Fruit fly (Drosophila melanogaster) Kc167 (cell line): Measurements from ENCODE around the gene Hsc70-4.

Source experiments
- Myc ChIP-seq: fragments of >200 bp; optimal IDR thresholded peaks from 2 replicates; lab custom pipeline; 2017; ENCODE audit warnings: missing external identifiers
- Sin3A ChIP-seq: fragments of >200 bp; optimal IDR thresholded peaks from 2 replicates; lab custom pipeline; 2018; ENCODE audit warnings: missing external identifiers
- h ChIP-seq: fragments of >200 bp; optimal IDR thresholded peaks from 3 replicates; lab custom pipeline; 2018; ENCODE audit warnings: missing external identifiers
- insv ChIP-seq: fragments of >200 bp; optimal IDR thresholded peaks from 3 replicates; lab custom pipeline; 2018; ENCODE audit warnings: missing external identifiers
- psq ChIP-seq: fragments of >200 bp; optimal IDR thresholded peaks from 2 replicates; lab custom pipeline; 2017; ENCODE audit warnings: missing external identifiers
- ttk ChIP-seq: sonication (Bioruptor generic); optimal IDR thresholded peaks from 2 replicates; lab custom pipeline; 2017; ENCODE audit warnings: missing external identifiers

The Hsc70-4 gene

DNA sequence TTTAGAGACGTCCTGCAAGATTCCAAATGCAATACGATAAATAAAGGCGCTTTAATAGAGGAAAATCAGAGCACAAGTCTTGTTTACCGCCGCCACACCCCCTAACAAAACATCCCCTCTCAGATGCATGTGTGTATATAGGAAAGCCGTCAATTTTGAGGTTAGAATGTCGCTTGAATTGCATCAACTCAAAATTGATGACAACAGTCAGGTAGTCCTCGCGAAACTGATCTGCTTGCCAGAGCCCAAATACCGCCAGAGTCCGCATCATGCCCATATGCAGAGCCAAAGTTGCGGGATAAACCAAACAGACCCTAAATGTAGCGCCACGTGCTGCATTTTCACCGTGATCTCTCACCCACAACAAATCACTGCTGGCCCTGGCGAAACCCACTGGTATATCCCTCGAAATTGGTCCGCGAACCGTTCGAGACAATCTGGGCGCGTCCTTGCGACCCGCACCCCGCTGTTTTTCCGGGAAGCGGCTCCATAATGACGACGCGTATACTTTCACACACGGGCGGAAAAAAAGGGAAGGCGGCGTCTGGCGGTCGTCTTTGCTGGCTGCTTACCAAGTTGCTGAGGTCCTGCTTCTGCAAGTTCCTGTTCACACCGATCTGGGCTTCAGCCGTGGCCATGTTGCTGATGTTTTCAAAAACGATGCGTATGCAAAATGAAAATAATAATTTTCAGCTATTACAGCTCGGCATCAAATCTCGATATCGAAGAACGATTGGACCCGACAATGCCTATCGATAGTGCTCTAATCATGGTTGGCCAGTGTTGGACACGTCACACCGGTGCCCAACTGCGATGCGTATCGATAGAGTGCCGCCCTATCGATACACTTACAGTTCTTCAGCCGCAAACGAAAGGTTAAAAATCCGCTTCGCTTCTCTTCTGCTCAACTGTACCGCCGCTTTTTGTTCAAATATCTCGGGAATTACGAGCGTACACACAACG lies 20.5 kb downstream of the Hsc70-4 start, which contains the start of the genes eIF2gamma and Set:
Gene eIF2gamma (minus strand): TSS at position 749 of the 963 bp plus-strand sequence.
Gene Set (plus strand): TSS at position 843 of the 963 bp plus-strand sequence.
- no peak for TF ChIP-seq psq
- TF ChIP-seq Myc (lab: Kevin White, UChicago), result no peak
- no peak for TF ChIP-seq Sin3A (lab: Kevin White, UChicago)
- TF ChIP-seq h (lab: Kevin White, UChicago), result no peak
- no peak for TF ChIP-seq ttk (lab: Kevin White, UChicago)
- no peak for TF ChIP-seq insv (lab: Kevin White, UChicago)

DNA sequence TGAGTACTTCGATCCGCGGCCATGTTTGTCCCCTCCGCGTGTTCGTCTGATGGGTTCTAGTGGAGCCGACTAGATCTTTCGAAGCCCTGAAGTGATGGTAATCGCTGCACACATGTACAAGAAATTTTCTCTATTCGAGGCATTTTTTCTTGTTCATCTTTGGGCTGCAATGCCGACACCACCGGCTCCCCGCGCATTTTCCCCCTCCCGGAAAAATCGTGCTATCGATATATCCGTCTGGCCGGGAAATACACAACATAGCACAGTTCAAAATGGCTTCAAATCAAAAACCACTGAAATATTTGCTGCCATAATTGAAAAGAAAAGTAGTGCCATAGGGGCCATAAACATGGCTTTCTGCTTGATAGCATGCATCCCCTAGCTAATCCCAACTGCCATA lies 21.5 kb downstream of the Hsc70-4 start:
- TF ChIP-seq insv (lab: Kevin White, UChicago), result no peak
- no peak for TF ChIP-seq psq
- TF ChIP-seq Sin3A (lab: Kevin White, UChicago), result no peak
- no peak for TF ChIP-seq h (lab: Kevin White, UChicago)
- TF ChIP-seq Myc (lab: Kevin White, UChicago), result no peak
- no peak for TF ChIP-seq ttk (lab: Kevin White, UChicago)

DNA sequence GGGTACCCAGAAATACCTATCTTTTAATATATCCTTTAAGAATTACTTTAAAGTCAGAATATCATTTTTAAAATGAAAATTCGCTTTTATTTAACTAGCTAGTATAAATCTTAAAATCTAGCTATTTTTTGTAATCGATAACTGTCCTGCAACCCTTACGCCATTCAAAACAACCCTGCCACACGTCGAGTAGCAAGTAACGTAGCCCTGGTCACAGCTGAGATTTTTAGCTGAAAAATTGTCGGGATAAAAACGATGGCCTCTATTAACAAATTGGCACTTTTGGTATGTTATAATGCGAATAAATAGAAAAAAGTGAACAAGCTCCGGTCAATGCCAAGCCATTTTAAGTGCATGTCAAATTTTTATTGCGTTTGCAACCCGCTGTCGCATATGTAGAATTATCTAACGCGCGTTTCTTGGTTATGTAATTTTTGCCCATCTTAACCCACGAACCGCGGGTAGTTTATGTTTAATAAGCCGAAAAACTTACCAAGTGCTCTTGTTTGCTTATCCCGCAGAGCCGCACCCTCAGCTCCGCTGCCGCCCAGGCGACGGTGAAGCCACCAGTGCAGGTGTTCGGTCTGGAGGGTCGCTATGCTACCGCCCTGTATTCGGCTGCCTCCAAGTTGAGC lies 23.0 kb downstream of the Hsc70-4 start, which contains the start of gene ATPsynO:
Gene ATPsynO (plus strand): TSS at position 186 of the 635 bp plus-strand sequence.
- no peak for TF ChIP-seq Myc (lab: Kevin White, UChicago)
- no peak for TF ChIP-seq Sin3A (lab: Kevin White, UChicago)
- no peak for TF ChIP-seq insv (lab: Kevin White, UChicago)
- no peak for TF ChIP-seq psq
- TF ChIP-seq h (lab: Kevin White, UChicago), result no peak
- TF ChIP-seq ttk (lab: Kevin White, UChicago), result no peak

DNA sequence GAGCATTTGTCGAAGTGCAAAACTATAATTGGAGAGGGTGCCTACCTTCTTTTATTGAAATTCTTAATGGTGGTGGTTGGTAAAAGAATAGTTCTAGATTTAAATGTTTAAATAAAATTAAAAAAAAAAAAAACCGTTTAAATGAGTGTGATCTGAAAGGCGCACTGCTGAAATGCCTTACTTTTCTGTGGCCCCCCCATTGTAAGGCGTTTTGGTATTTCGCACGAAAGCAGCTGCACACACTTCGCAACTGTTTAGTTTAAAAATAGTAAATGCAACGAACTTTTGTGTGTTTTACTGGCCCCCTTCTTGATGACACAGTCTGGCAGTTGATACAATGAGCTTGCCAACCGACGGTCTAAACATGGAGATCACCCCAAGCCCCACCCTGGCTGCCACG lies 25.9 kb downstream of the Hsc70-4 start, which contains the start of the genes CG14864 and Zip88E:
Gene CG14864 (minus strand): TSS at position 113 of the 400 bp plus-strand sequence.
Gene Zip88E (plus strand): TSS at position 237 of the 400 bp plus-strand sequence.
- TF ChIP-seq Sin3A (lab: Kevin White, UChicago) (no peak), ttk (lab: Kevin White, UChicago) (no peak), insv (lab: Kevin White, UChicago) (no peak), psq (no peak), Myc (lab: Kevin White, UChicago) (no peak), h (lab: Kevin White, UChicago) (no peak)

DNA sequence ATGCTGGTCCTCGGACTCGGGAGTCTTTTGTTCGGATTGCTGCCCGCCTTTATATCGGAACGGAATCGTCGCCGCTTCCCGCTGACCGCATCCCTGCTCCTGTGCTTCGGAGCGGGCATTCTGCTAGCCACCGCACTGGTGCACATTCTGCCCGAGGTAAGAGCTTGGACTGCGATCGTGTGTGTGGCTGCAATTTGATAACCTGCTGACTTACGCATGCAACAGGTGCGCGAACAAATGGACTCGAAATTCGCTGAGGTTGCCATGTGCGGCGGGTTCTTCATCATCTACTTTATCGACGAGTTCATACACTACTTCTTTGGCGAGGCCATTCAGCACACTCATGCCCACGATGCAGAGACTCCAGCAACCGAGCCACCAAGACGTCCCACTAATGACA lies 26.4 kb downstream of the Hsc70-4 start:
- TF ChIP-seq insv (lab: Kevin White, UChicago) (no peak), Myc (lab: Kevin White, UChicago) (no peak), ttk (lab: Kevin White, UChicago) (no peak), Sin3A (lab: Kevin White, UChicago) (no peak), psq (no peak)

DNA sequence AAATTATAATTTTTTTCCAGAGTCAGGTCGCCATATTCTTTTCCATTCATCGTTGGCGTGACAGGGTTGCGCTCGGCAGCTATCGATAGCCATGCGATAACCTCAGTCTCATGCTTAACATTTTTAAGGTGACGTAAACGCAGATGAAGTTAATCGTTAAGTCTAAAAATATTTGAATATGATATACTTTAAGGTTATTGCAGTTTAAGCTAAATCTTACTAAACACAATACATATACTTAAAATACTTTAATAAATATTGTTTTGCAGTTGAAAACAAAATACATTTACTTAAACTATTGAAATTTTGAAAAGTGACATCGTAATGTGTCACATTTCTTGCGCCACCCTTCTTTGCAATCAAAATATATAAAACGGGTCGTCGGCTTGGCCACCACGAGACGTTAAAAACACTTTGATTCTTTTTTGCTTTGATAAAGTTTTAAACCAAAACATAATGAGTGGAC lies 32.7 kb downstream of the Hsc70-4 start, which contains the start of the genes Cp190 and CG4338:
Gene Cp190 (minus strand): TSS at position 84 of the 466 bp plus-strand sequence.
Gene CG4338 (plus strand): TSS at position 365 of the 466 bp plus-strand sequence.
- TF ChIP-seq Sin3A (lab: Kevin White, UChicago), result no peak
- no peak for TF ChIP-seq ttk (lab: Kevin White, UChicago)
- no peak for TF ChIP-seq Myc (lab: Kevin White, UChicago)
- no peak for TF ChIP-seq h (lab: Kevin White, UChicago)
- no peak for TF ChIP-seq insv (lab: Kevin White, UChicago)
- no peak for TF ChIP-seq psq

DNA sequence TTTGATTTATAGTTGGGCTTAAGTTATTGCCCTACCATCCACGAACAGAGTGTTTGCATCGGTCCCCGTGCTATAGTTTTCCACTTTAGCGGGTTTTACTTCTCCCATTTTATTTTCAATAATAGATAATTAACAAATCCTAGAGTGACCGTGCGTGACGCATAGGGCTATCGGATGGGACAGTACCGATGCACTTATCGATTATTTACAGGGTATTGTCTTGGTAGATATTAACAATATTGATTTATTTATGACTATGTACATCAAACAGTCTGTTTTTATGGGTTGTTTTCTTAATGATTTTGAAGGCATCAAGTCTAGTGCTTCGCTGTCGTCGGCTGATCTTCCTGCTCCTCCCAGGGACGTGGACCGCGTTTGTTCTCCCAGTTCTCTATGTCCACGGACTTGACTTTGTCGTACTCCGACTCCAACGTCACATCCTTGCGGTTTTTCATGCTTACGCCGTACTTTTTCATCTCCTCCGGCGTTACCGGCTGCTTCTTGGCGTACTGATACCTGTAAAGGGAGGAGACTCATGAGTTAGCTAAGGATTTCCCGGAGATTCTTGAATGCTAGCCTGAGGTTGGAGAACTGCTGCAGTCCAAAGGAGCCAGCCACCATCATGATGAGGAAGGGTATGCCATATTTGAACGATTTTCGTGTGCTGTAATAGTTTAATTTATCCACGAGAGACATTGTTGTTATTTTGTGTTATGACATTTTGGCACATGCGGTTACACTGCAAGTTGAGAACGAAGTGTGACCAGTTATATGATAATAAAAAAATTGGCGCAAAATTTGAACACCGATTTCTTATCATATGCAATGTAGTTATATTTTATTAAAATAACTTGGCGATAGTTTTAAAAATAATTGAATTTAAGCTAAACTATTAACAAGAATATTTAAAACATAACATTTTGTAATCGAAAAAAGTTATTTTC lies 35.7 kb downstream of the Hsc70-4 start, which contains the start of the genes MRG15 and Tm1:
Gene MRG15 (minus strand): TSS at position 184 of the 944 bp plus-strand sequence.
Gene Tm1 (plus strand): TSS at position 295 of the 944 bp plus-strand sequence.
- TF ChIP-seq insv (lab: Kevin White, UChicago), result no peak
- no peak for TF ChIP-seq h (lab: Kevin White, UChicago)
- TF ChIP-seq Sin3A (lab: Kevin White, UChicago), result no peak
- no peak for TF ChIP-seq Myc (lab: Kevin White, UChicago)
- TF ChIP-seq psq, result no peak
- no peak for TF ChIP-seq ttk (lab: Kevin White, UChicago)

DNA sequence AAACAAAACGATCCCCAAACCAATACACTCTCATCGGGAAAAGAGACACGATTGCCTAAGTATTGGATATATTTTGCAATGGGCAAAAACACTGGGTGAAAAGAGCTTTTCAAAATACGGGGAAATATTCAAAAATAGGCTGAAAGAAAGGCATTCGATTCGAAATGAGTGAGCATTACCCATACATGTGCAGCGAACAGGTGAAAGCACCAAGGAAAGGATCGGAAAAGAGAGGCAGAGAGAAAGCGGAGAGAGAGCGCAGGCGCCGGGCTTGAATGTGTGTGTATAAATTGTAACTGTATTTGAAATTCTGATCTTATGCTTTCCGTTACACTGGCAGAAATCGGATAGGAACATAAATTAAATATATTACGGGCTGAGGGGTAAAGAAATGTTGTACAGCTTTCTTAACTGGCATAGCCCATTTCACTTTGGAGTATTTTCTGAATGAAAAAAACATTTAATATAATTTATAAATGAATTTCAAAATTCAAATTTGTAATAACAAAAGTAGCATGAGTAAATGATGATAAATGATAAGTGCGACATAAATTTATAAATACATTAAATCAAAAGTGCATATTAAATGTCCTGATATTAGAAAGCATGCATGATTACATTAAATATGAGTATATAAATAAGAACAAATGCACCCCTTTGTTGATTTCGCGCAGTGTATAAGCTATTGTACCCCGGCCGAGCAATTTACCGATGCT lies 38.3 kb downstream of the Hsc70-4 start:
- TF ChIP-seq Myc (lab: Kevin White, UChicago) (no peak), Sin3A (lab: Kevin White, UChicago) (no peak), ttk (lab: Kevin White, UChicago) (no peak), psq (no peak), h (lab: Kevin White, UChicago) (no peak), insv (lab: Kevin White, UChicago) (no peak)

DNA sequence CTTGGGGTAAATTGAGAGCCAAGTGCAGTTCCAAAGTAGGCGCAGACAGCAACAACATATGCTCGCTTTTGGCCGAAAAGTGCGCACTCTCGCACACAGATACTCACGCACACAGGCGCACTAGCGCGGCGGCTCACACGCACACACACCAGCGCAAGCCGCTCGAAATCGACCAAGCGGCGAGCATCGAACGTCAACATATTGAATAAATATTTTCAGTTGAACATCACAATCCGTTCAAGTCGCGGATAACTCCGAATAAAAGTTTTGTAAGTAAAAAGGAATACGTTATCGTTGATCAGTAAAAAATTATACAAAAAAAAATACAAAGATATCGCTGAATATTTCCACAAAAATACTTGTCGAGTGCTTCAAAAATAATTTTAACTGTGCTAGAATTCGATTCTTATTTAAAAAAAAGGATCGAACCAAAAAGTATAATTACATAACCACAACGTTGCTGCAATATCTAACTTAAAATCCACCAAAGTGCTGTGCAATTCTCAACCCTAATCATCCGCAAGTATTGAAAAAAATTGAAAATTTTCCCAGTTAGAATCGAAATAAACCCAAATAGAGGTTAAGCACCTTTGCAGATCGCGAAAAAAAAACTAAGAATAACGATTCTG lies 39.0 kb downstream of the Hsc70-4 start:
- TF ChIP-seq Sin3A (lab: Kevin White, UChicago) (no peak), insv (lab: Kevin White, UChicago) (no peak), psq (no peak), h (lab: Kevin White, UChicago) (no peak), ttk (lab: Kevin White, UChicago) (no peak)
